Fruit fly (Drosophila melanogaster) whole organism, prepupa: Measurements from ENCODE around the gene CG13654.

Experiments used
- Blimp-1 ChIP-seq: fragments of 200-800 bp; sonication (Bioruptor generic); optimal IDR thresholded peaks from 3 replicates; lab custom pipeline; 2017; ENCODE audit warnings: missing biosample characterization, missing genetic modification characterization, mild to moderate bottlenecking, moderate library complexity, missing genetic modification reagents
- CG32006 ChIP-seq: fragments of 200-800 bp; sonication (Bioruptor generic); optimal IDR thresholded peaks from 3 replicates; lab custom pipeline; 2017; ENCODE audit warnings: missing biosample characterization, mild to moderate bottlenecking, missing genetic modification characterization
- CG6163 ChIP-seq: fragments of 200-800 bp; sonication (Bioruptor generic); IDR thresholded peaks from 3 replicates; pipeline ENCODE4 v1.3.6; 2022; ENCODE audit warnings: missing biosample characterization, missing genetic modification characterization
- CG8319 ChIP-seq: fragments of 200-800 bp; sonication (Bioruptor generic); optimal IDR thresholded peaks from 3 replicates; lab custom pipeline; 2016; ENCODE audit warnings: missing biosample characterization, missing genetic modification characterization
- OdsH ChIP-seq: fragments of 200-800 bp; sonication (Bioruptor generic); optimal IDR thresholded peaks from 3 replicates; lab custom pipeline; 2016; ENCODE audit warnings: missing biosample characterization, missing genetic modification characterization
- Sox15 ChIP-seq: fragments of 200-800 bp; sonication (Bioruptor generic); optimal IDR thresholded peaks from 3 replicates; lab custom pipeline; 2016; ENCODE audit warnings: missing biosample characterization, missing genetic modification characterization
- dsx ChIP-seq: fragments of 200-800 bp; optimal IDR thresholded peaks from 3 replicates; lab custom pipeline; 2019; ENCODE audit warnings: missing biosample characterization, mild to moderate bottlenecking, missing genetic modification characterization, moderate library complexity; ENCODE audit not compliant: poor library complexity, severe bottlenecking
- fkh ChIP-seq: fragments of 200-800 bp; sonication (Bioruptor generic); optimal IDR thresholded peaks from 3 replicates; lab custom pipeline; 2017; ENCODE audit warnings: missing biosample characterization, mild to moderate bottlenecking, missing genetic modification characterization, moderate library complexity
- lz ChIP-seq: fragments of 200-800 bp; sonication (Bioruptor generic); optimal IDR thresholded peaks from 3 replicates; lab custom pipeline; 2016; ENCODE audit warnings: missing biosample characterization, missing genetic modification characterization
- salr ChIP-seq, 2 experiments: fragments of 200-800 bp; sonication (Bioruptor generic); optimal IDR thresholded peaks; 3 replicates each; lab custom pipeline; 2016 to 2018; ENCODE audit warnings: missing biosample characterization in 2 of 2, missing genetic modification characterization in 2 of 2, mild to moderate bottlenecking in 1 of 2
- vri ChIP-seq: fragments of 200-800 bp; sonication (Bioruptor generic); optimal IDR thresholded peaks from 3 replicates; lab custom pipeline; 2016; ENCODE audit warnings: missing biosample characterization, mild to moderate bottlenecking, missing genetic modification characterization

DNA sequence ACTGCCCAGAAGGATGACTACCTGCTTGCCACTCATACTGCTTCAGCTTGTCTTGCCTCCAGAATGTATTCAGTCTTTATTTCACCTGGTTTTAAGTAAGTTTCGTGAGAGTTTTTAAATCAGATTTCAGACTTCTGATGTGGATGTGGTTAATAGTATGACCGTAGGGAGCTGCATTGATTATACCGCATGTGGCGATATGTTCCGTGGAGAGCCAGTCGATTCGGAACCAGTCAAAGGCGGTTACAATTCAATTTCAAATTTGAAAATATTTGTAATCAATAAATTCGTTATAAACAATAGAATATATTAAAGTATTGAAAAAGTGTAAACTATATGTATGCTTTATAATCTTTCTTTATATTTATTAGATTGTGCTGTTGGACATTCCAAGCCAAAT is 35.7 kb downstream of the CG13654 start, which contains the start of gene Sil1:
- TF ChIP-seq fkh = no peak
- TF ChIP-seq dsx (GFP tag; lab: Kevin White, UChicago) = no peak
- TF ChIP-seq CG6163 = no peak
- TF ChIP-seq lz (GFP tag; lab: Kevin White, UChicago) = no peak
- TF ChIP-seq OdsH (GFP tag; lab: Kevin White, UChicago) = no peak
- TF ChIP-seq Blimp-1 = no peak
- no peak for TF ChIP-seq CG32006
- no peak for TF ChIP-seq vri (GFP tag; lab: Kevin White, UChicago)
- TF ChIP-seq Sox15 (GFP tag; lab: Kevin White, UChicago) = no peak
- TF ChIP-seq salr (GFP tag; optimal IDR thresholded peaks at IDR 0.05; lab: Kevin White, UChicago) = no peak
- TF ChIP-seq CG8319 = no peak
